Worm (Caenorhabditis elegans): ENCODE data around the gene srh-8.

The srh-8 gene

DNA sequence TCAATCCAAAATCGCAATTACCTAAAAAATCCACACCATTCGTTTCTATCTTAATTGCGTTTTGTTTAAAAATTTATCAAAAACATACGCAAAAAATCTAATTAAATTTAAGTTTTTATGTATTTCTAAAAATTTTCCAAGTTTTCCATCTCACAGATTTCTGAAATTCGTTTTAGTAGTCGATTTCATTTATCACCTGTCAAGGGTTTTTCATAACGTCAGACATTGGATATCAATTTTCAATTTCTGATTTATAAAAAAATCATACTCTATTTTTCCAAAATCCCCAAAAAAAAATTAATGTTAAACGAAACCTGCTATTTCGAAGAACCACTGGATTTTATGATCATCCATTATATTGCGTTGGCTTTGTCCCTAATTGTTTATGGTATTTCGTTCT is 4.9 kb downstream of the srh-8 start, which contains the start of gene srh-4:
Gene srh-4 (plus strand): TSS at position 301 of the 400 bp plus-strand sequence.
- TF ChIP-seq ceh-31 (tag; optimal IDR thresholded peaks at IDR 0.05) (no peak), Y22D7AL.16 (tag; optimal IDR thresholded peaks at IDR 0.05) (no peak), pag-3 (tag; optimal IDR thresholded peaks at IDR 0.05; ENCODE audit: borderline replicate concordance) (no peak), C38D4.7 (GFP tag; optimal IDR thresholded peaks at IDR 0.05) (no peak), hlh-30 (tag; optimal IDR thresholded peaks at IDR 0.05; ENCODE audit: insufficient read depth) (no peak), pqm-1 (tag; optimal IDR thresholded peaks at IDR 0.05) (no peak), pros-1 (tag; optimal IDR thresholded peaks at IDR 0.05) (no peak), unc-3 (GFP tag; conservative IDR thresholded peaks at IDR 0.05) (no peak), unc-3 (tag; optimal IDR thresholded peaks at IDR 0.05) (no peak), fkh-10 (GFP tag; optimal IDR thresholded peaks at IDR 0.05) (no peak), ets-4 (tag; optimal IDR thresholded peaks at IDR 0.05) (no peak), ttx-3 (tag; optimal IDR thresholded peaks at IDR 0.05) (no peak)

ce11 chrV:4016780-4017179 is 11.5 kb downstream of the srh-8 start, which contains the start of gene srw-89:
Gene srw-89, plus strand, starts transcription at chrV:4017080.
- TF ChIP-seq F13H6.1 (tag; optimal IDR thresholded peaks at IDR 0.05) (no peak), T23F11.4 (GFP tag; optimal IDR thresholded peaks at IDR 0.05) (no peak), ceh-31 (tag; optimal IDR thresholded peaks at IDR 0.05) (no peak), lim-6 (tag; optimal IDR thresholded peaks at IDR 0.05) (no peak), hlh-30 (tag; optimal IDR thresholded peaks at IDR 0.05; ENCODE audit: insufficient read depth) (no peak), fax-1 (tag; optimal IDR thresholded peaks at IDR 0.05) (no peak), K09A11.1 (tag; optimal IDR thresholded peaks at IDR 0.05; ENCODE audit: insufficient read depth) (no peak), dve-1 (tag; optimal IDR thresholded peaks at IDR 0.05) (no peak), pha-4 (tag; optimal IDR thresholded peaks at IDR 0.05) (no peak), hlh-6 (tag; optimal IDR thresholded peaks at IDR 0.05) (no peak), ttx-3 (tag; optimal IDR thresholded peaks at IDR 0.05) (no peak), sox-2 (GFP tag; IDR thresholded peaks at IDR 0.05) (no peak), mec-3 (tag; optimal IDR thresholded peaks at IDR 0.05; ENCODE audit: borderline replicate concordance) (no peak), rnt-1 (tag; optimal IDR thresholded peaks at IDR 0.05) (no peak)

DNA sequence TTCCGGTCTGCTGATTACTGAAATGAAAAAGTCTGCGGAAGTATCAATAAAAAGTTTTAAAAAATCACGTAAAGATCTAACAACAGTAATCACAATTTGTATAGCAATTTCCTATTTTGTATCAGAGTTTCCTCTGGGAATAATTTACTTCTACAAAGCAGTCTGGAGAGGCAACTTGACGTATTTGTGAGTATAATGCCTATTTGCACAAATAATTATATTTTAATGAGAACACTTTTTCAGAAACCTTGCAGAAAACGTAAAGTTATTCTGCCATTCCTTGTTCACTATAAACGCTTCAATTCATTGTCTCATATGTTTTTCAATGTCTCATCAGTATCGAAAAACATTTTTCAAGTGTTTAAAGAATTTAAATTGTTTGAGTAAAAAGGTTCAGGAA is 13.3 kb downstream of the srh-8 start:
- no peak for TF ChIP-seq pat-9 (tag; optimal IDR thresholded peaks at IDR 0.05)
- TF ChIP-seq che-1 (tag; optimal IDR thresholded peaks at IDR 0.05), result no peak
- TF ChIP-seq unc-55 (GFP tag; optimal IDR thresholded peaks at IDR 0.05), result no peak
- TF ChIP-seq pqm-1 (tag; optimal IDR thresholded peaks at IDR 0.05), result no peak
- no peak for TF ChIP-seq T23F11.4 (GFP tag; optimal IDR thresholded peaks at IDR 0.05)
- no peak for TF ChIP-seq fkh-6 (tag; optimal IDR thresholded peaks at IDR 0.05)
- no peak for TF ChIP-seq mec-3 (tag; optimal IDR thresholded peaks at IDR 0.05; ENCODE audit: borderline replicate concordance)

DNA sequence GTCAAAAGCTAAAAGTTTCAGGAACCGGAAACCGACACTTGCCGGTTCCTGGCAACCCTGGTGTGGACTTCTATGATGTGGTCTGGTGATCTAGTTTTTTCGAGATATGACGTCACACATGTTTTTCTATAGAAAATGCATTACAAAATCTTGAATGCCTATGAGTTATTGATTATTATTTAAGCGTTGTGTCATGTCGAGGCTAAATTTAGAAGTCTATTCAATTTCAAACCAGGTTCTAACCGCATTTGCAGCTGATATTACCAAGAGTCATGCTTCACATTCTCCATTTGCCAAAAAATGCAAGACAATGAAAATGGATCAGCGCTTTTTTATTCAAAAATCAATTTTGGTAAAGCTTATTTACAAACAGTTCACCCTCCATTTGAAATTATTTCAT is 13.9 kb downstream of the srh-8 start, which contains the start of gene K09D9.3:
Gene K09D9.3 (plus strand): TSS at position 301 of the 400 bp plus-strand sequence.
- TF ChIP-seq nhr-11 (tag; optimal IDR thresholded peaks at IDR 0.05) (no peak), tbx-7 (tag; optimal IDR thresholded peaks at IDR 0.05) (no peak), sdc-2 (tag; optimal IDR thresholded peaks at IDR 0.05) (no peak), npax-4 (tag; optimal IDR thresholded peaks at IDR 0.05) (no peak), ceh-24 (tag; optimal IDR thresholded peaks at IDR 0.05) (no peak), unc-3 (GFP tag; conservative IDR thresholded peaks at IDR 0.05) (no peak), unc-3 (tag; optimal IDR thresholded peaks at IDR 0.05) (no peak), odd-2 (tag; optimal IDR thresholded peaks at IDR 0.05) (no peak), madf-2 (tag; optimal IDR thresholded peaks at IDR 0.05) (no peak), ttx-3 (tag; optimal IDR thresholded peaks at IDR 0.05) (no peak), pax-1 (tag; optimal IDR thresholded peaks at IDR 0.05) (no peak), ceh-19 (GFP tag; optimal IDR thresholded peaks at IDR 0.05) (no peak), hlh-30 (tag; optimal IDR thresholded peaks at IDR 0.05; ENCODE audit: insufficient read depth) (no peak), fkh-10 (GFP tag; optimal IDR thresholded peaks at IDR 0.05) (no peak), tbx-2 (tag; optimal IDR thresholded peaks at IDR 0.05) (no peak)

Data from whole organism, late embryonic.